Worm (Caenorhabditis elegans) whole organism, L2 larva: ENCODE results near the gene clec-52.

Experiments used
- C34F6.9 ChIP-seq: fragments of 150-350 bp; optimal IDR thresholded peaks from 2 replicates; lab custom pipeline; 2014; ENCODE audit warnings: missing biosample characterization, missing genetic modification characterization
- F13H6.1 ChIP-seq: sonication (generic microtip); optimal IDR thresholded peaks from 2 replicates; lab custom pipeline; 2016; ENCODE audit warnings: missing genetic modification characterization, missing compliant biosample characterization
- R02D3.7 ChIP-seq: fragments of 150-350 bp; optimal IDR thresholded peaks from 2 replicates; lab custom pipeline; 2014; ENCODE audit warnings: missing biosample characterization, missing genetic modification characterization
- Y55F3AM.14 ChIP-seq: fragments of 200-800 bp; sonication (Bioruptor generic); optimal IDR thresholded peaks from 2 replicates; lab custom pipeline; 2018; ENCODE audit warnings: mild to moderate bottlenecking, missing genetic modification characterization, missing compliant biosample characterization
- ZK546.5 ChIP-seq: sonication (generic microtip); optimal IDR thresholded peaks from 2 replicates; lab custom pipeline; 2017; ENCODE audit warnings: missing biosample characterization, missing genetic modification characterization
- alr-1 ChIP-seq: fragments of 150-350 bp; optimal IDR thresholded peaks from 2 replicates; lab custom pipeline; 2014; ENCODE audit warnings: missing biosample characterization, missing genetic modification characterization
- aly-2 ChIP-seq: fragments of 150-350 bp; optimal IDR thresholded peaks from 2 replicates; lab custom pipeline; 2014; ENCODE audit warnings: missing biosample characterization, missing genetic modification characterization
- blmp-1 ChIP-seq: sonication (generic microtip); optimal IDR thresholded peaks from 2 replicates; lab custom pipeline; 2017; ENCODE audit warnings: missing genetic modification characterization, mild to moderate bottlenecking, missing compliant biosample characterization, antibody characterized with exemption, moderate library complexity; ENCODE audit not compliant: insufficient read depth
- ceh-16 ChIP-seq: fragments of 150-350 bp; optimal IDR thresholded peaks from 2 replicates; lab custom pipeline; 2014; ENCODE audit warnings: missing biosample characterization, missing genetic modification characterization
- crh-2 ChIP-seq: sonication (generic microtip); optimal IDR thresholded peaks from 2 replicates; lab custom pipeline; 2017; ENCODE audit warnings: missing biosample characterization, missing genetic modification characterization
- dmd-4 ChIP-seq: sonication (generic microtip); optimal IDR thresholded peaks from 2 replicates; lab custom pipeline; 2017; ENCODE audit warnings: missing biosample characterization, missing genetic modification characterization
- egl-27 ChIP-seq: sonication (generic microtip); optimal IDR thresholded peaks from 3 replicates; lab custom pipeline; 2017; ENCODE audit warnings: missing biosample characterization, missing genetic modification reagents, missing genetic modification characterization
- elt-1 ChIP-seq: fragments of 150-350 bp; optimal IDR thresholded peaks from 2 replicates; lab custom pipeline; 2014; ENCODE audit warnings: missing biosample characterization, missing genetic modification characterization
- elt-3 ChIP-seq: sonication (generic microtip); optimal IDR thresholded peaks from 2 replicates; lab custom pipeline; 2017; ENCODE audit warnings: missing biosample characterization, missing genetic modification characterization
- fos-1 ChIP-seq: fragments of 150-350 bp; optimal IDR thresholded peaks from 2 replicates; lab custom pipeline; 2014; ENCODE audit warnings: missing biosample characterization, missing genetic modification characterization
- gmeb-1 ChIP-seq: fragments of 150-350 bp; optimal IDR thresholded peaks from 2 replicates; lab custom pipeline; 2014; ENCODE audit warnings: missing biosample characterization, missing genetic modification characterization
- lin-39 ChIP-seq: fragments of 150-350 bp; optimal IDR thresholded peaks from 2 replicates; lab custom pipeline; 2014; ENCODE audit warnings: missing biosample characterization, missing genetic modification reagents, missing genetic modification characterization
- lsy-2 ChIP-seq, 2 experiments: fragments of 150-350 bp in 1 of 2; sonication (generic microtip) in 1 of 2; optimal IDR thresholded peaks; 2 replicates each; lab custom pipeline; 2014 to 2017; ENCODE audit warnings: missing biosample characterization in 2 of 2, missing genetic modification characterization in 2 of 2
- mab-5 ChIP-seq: fragments of 150-350 bp; optimal IDR thresholded peaks from 2 replicates; lab custom pipeline; 2014; ENCODE audit warnings: missing biosample characterization, missing genetic modification characterization
- mbf-1 ChIP-seq: sonication (generic microtip); optimal IDR thresholded peaks from 2 replicates; lab custom pipeline; 2017; ENCODE audit warnings: missing biosample characterization, missing genetic modification characterization
- mdl-1 ChIP-seq, 2 experiments: fragments of 150-350 bp in 1 of 2; sonication (generic microtip) in 1 of 2; optimal IDR thresholded peaks; 2 replicates each; lab custom pipeline; 2017; ENCODE audit warnings: missing biosample characterization in 2 of 2, missing genetic modification characterization in 2 of 2
- nhr-10 ChIP-seq: sonication (generic microtip); optimal IDR thresholded peaks from 2 replicates; lab custom pipeline; 2017; ENCODE audit warnings: missing biosample characterization, missing genetic modification characterization
- nhr-11 ChIP-seq: fragments of 150-350 bp; optimal IDR thresholded peaks from 2 replicates; lab custom pipeline; 2014; ENCODE audit warnings: missing biosample characterization, missing genetic modification characterization
- nhr-129 ChIP-seq: fragments of 150-350 bp; optimal IDR thresholded peaks from 2 replicates; lab custom pipeline; 2014; ENCODE audit warnings: missing biosample characterization, missing genetic modification characterization
- nhr-237 ChIP-seq: fragments of 150-350 bp; optimal IDR thresholded peaks from 2 replicates; lab custom pipeline; 2014; ENCODE audit warnings: missing biosample characterization, missing genetic modification characterization
- nhr-25 ChIP-seq: fragments of 150-350 bp; sonication (generic microtip); optimal IDR thresholded peaks from 3 replicates; lab custom pipeline; 2014; ENCODE audit warnings: missing biosample characterization, missing genetic modification characterization
- nhr-6 ChIP-seq: fragments of 150-350 bp; optimal IDR thresholded peaks from 2 replicates; lab custom pipeline; 2014; ENCODE audit warnings: missing biosample characterization, missing genetic modification characterization
- peb-1 ChIP-seq: fragments of 150-350 bp; optimal IDR thresholded peaks from 2 replicates; lab custom pipeline; 2014; ENCODE audit warnings: missing biosample characterization, missing genetic modification characterization
- sem-4 ChIP-seq: fragments of 150-350 bp; optimal IDR thresholded peaks from 2 replicates; lab custom pipeline; 2014; ENCODE audit warnings: missing biosample characterization, missing genetic modification reagents, missing genetic modification characterization
- skn-1 ChIP-seq: sonication (generic microtip); optimal IDR thresholded peaks from 2 replicates; lab custom pipeline; 2017; ENCODE audit warnings: missing biosample characterization, missing genetic modification characterization
- snpc-4 ChIP-seq: fragments of 150-350 bp; optimal IDR thresholded peaks from 2 replicates; lab custom pipeline; 2014; ENCODE audit warnings: missing biosample characterization, missing genetic modification characterization
- unc-39 ChIP-seq: fragments of 150-350 bp; optimal IDR thresholded peaks from 2 replicates; lab custom pipeline; 2014; ENCODE audit warnings: missing biosample characterization, missing genetic modification characterization
- unc-62 ChIP-seq: fragments of 150-350 bp; optimal IDR thresholded peaks from 2 replicates; lab custom pipeline; 2014; ENCODE audit warnings: missing biosample characterization, missing genetic modification reagents, missing genetic modification characterization
- ztf-1 ChIP-seq: fragments of 200-800 bp; sonication (Bioruptor generic); conservative IDR thresholded peaks from 2 replicates; pipeline ENCODE4 v1.3.6; 2022; ENCODE audit warnings: missing genetic modification characterization, missing compliant biosample characterization
- ztf-11 ChIP-seq: sonication (generic microtip); optimal IDR thresholded peaks from 2 replicates; lab custom pipeline; 2017; ENCODE audit warnings: missing biosample characterization, missing genetic modification characterization
- ztf-4 ChIP-seq: fragments of 150-350 bp; optimal IDR thresholded peaks from 2 replicates; lab custom pipeline; 2014; ENCODE audit warnings: missing biosample characterization, missing genetic modification characterization

Gene clec-52

ce11 chrIV:8205272-8206098, 36.9 kb upstream of the clec-52 start, which contains the start of gene hgrs-1:
Gene hgrs-1, minus strand, starts transcription at chrIV:8206048.
- no peak for TF ChIP-seq snpc-4 (tag; lab: Kevin White, UChicago)
- peak; percentile 43 for TF ChIP-seq fos-1 (tag; lab: Kevin White, UChicago)
- TF ChIP-seq F13H6.1, result no peak
- TF ChIP-seq mab-5, result no peak
- no peak for TF ChIP-seq Y55F3AM.14 (GFP tag; lab: Kevin White, UChicago)
- no peak for TF ChIP-seq ztf-11 (tag; lab: Kevin White, UChicago)
- TF ChIP-seq C34F6.9, result peak; percentile 46
- TF ChIP-seq, all 48 proteins: peak for 2

ce11 chrIV:8203555-8203954, 35.0 kb upstream of the clec-52 start:
- TF ChIP-seq ztf-4 (tag; lab: Kevin White, UChicago) (no peak), unc-62 (GFP tag; lab: Kevin White, UChicago) (no peak), alr-1 (no peak), mdl-1 (tag; optimal IDR thresholded peaks at IDR 0.05; lab: Kevin White, UChicago) (no peak), aly-2 (tag; lab: Kevin White, UChicago) (no peak), nhr-25 (tag; lab: Kevin White, UChicago) (no peak), unc-39 (no peak), skn-1 (no peak), ztf-11 (tag; lab: Kevin White, UChicago) (no peak), sem-4 (tag; lab: Kevin White, UChicago) (no peak), mbf-1 (tag; lab: Kevin White, UChicago) (no peak), elt-3 (no peak), ZK546.5 (tag; lab: Kevin White, UChicago) (no peak)

ce11 chrIV:8201133-8201532, 32.6 kb upstream of the clec-52 start, which contains the start of gene glrx-22:
Gene glrx-22, minus strand, starts transcription at chrIV:8201233.
- TF ChIP-seq blmp-1 (tag; lab: Kevin White, UChicago) (no peak), mab-5 (no peak), R02D3.7 (no peak), ztf-1 (GFP tag; lab: Robert Waterston, UW) (no peak), lin-39 (tag; lab: Kevin White, UChicago) (no peak), ceh-16 (tag; lab: Kevin White, UChicago) (no peak), peb-1 (tag; lab: Kevin White, UChicago) (no peak), alr-1 (no peak), nhr-129 (tag; lab: Kevin White, UChicago) (no peak), snpc-4 (tag; lab: Kevin White, UChicago) (no peak), nhr-6 (tag; lab: Kevin White, UChicago) (no peak), elt-3 (no peak)

ce11 chrIV:8199824-8200223, 31.3 kb upstream of the clec-52 start:
- peak; percentile 94 for TF ChIP-seq fos-1 (tag; lab: Kevin White, UChicago)
- TF ChIP-seq crh-2 (tag; lab: Kevin White, UChicago), result peak; percentile 8
- TF ChIP-seq Y55F3AM.14 (GFP tag; lab: Kevin White, UChicago), result no peak

ce11 chrIV:8199274-8199673, 30.7 kb upstream of the clec-52 start:
- no peak for TF ChIP-seq mdl-1 (tag; optimal IDR thresholded peaks at IDR 0.05; lab: Kevin White, UChicago)
- TF ChIP-seq Y55F3AM.14 (GFP tag; lab: Kevin White, UChicago), result no peak
- TF ChIP-seq gmeb-1 (tag; lab: Kevin White, UChicago), result no peak
- no peak for TF ChIP-seq dmd-4
- TF ChIP-seq mab-5, result no peak
- TF ChIP-seq F13H6.1, result no peak
- TF ChIP-seq lsy-2 (tag; optimal IDR thresholded peaks at IDR 0.05; lab: Kevin White, UChicago), result no peak
- no peak for TF ChIP-seq sem-4 (tag; lab: Kevin White, UChicago)
- TF ChIP-seq nhr-11 (tag; lab: Kevin White, UChicago), result no peak
- TF ChIP-seq snpc-4 (tag; lab: Kevin White, UChicago), result no peak
- TF ChIP-seq unc-62 (GFP tag; lab: Kevin White, UChicago), result no peak
- no peak for TF ChIP-seq R02D3.7
- no peak for TF ChIP-seq fos-1 (tag; lab: Kevin White, UChicago)
- no peak for TF ChIP-seq nhr-129 (tag; lab: Kevin White, UChicago)
- TF ChIP-seq nhr-237 (tag; lab: Kevin White, UChicago), result no peak
- TF ChIP-seq alr-1, result no peak
- no peak for TF ChIP-seq egl-27 (tag; lab: Kevin White, UChicago)
- no peak for TF ChIP-seq nhr-10
- no peak for TF ChIP-seq lin-39 (tag; lab: Kevin White, UChicago)
- TF ChIP-seq elt-1, result no peak
- TF ChIP-seq, all 48 proteins: peak for 0
